Fruit fly (Drosophila melanogaster): ENCODE measurements around the gene snRNP-U1-70K.
A peak's percentile ranks its signal among the peaks of the same experiment; 100 is the strongest.

The snRNP-U1-70K gene

DNA sequence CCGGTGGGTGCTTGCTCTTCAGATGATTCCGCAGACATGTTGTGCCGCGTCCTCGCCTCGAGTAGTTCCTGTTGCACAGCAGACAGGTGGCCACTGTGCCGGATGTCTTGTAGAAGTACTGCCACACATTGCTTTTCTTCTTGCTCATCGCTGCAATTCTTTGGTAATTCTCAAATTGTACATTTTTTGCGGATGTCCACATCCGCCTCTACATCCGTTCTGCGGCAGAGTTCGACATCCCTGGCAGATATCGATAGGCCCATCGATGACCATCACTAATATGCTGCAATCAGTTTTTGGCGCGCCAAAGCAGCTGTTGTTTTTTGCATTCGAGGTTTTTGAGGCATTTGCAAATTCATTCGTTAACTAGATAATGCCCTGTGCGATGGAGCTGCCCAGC is 14.8 kb downstream of the snRNP-U1-70K start, which contains the start of the genes CG13775 and CG3430 (continued):
- TF ChIP-seq Hmx (GFP tag; optimal IDR thresholded peaks at IDR 0.05) (no peak), Vsx1 (GFP tag; optimal IDR thresholded peaks at IDR 0.05) (no peak), sob (GFP tag; IDR thresholded peaks at IDR 0.05) (0 out of 2 replicates have a peak, but pooled peaks have one; percentile 45), nau (GFP tag; optimal IDR thresholded peaks at IDR 0.05) (no peak), gem (tag; optimal IDR thresholded peaks at IDR 0.05) (no peak), Dp (GFP tag; optimal IDR thresholded peaks at IDR 0.05) (peak; percentile 82), Opbp (GFP tag; IDR thresholded peaks at IDR 0.05; ENCODE audit: partially characterized antibody) (peak; percentile 70; the same call in 2 of the 3 replicates), Dbx (GFP tag; IDR thresholded peaks at IDR 0.05) (peak; percentile 65; the same call in 1 of the 3 replicates), CG17612 (GFP tag; IDR thresholded peaks at IDR 0.05) (no peak), CG2129 (GFP tag; IDR thresholded peaks at IDR 0.05; ENCODE audit: partially characterized antibody) (peak; percentile 37; the same call in 1 of the 2 replicates), CG18599 (GFP tag; optimal IDR thresholded peaks at IDR 0.05) (no peak), dm (GFP tag; optimal IDR thresholded peaks at IDR 0.05) (peak; percentile 40), CG7987 (GFP tag; optimal IDR thresholded peaks at IDR 0.05) (peak; percentile 30), sens (GFP tag) (peak; percentile 86), row (GFP tag; IDR thresholded peaks at IDR 0.05) (peak; percentile 91), CG1024 (GFP tag; IDR thresholded peaks at IDR 0.05) (no peak), her (GFP tag; optimal IDR thresholded peaks at IDR 0.05) (peak; percentile 52), Max (GFP tag; optimal IDR thresholded peaks at IDR 0.05) (no peak), Lhr (GFP tag; optimal IDR thresholded peaks at IDR 0.05) (no peak), NK7.1 (GFP tag; optimal IDR thresholded peaks at IDR 0.05) (no peak), NC2β (GFP tag; optimal IDR thresholded peaks at IDR 0.05) (peak; percentile 11), CG12744 (GFP tag; optimal IDR thresholded peaks at IDR 0.05) (no peak), Spps (tag; optimal IDR thresholded peaks at IDR 0.05) (no peak), Trl (optimal IDR thresholded peaks at IDR 0.05) (no peak), Trl (GFP tag; optimal IDR thresholded peaks at IDR 0.05) (peak; percentile 42), Mes4 (GFP tag; optimal IDR thresholded peaks at IDR 0.05) (peak; percentile 8), scrt (GFP tag; optimal IDR thresholded peaks at IDR 0.05) (no peak), Bteb2 (GFP tag; optimal IDR thresholded peaks at IDR 0.05) (no peak), CG16813 (GFP tag; IDR thresholded peaks at IDR 0.05; ENCODE audit: partially characterized antibody) (peak; percentile 56), CG15479 (GFP tag; optimal IDR thresholded peaks at IDR 0.05) (peak; percentile 33), CG13775 (GFP tag; optimal IDR thresholded peaks at IDR 0.05) (peak; percentile 100), dpn (GFP tag; optimal IDR thresholded peaks at IDR 0.05) (peak; percentile 25 to 54), kni (GFP tag; optimal IDR thresholded peaks at IDR 0.05) (no peak), CkIIα-i1 (GFP tag; IDR thresholded peaks at IDR 0.05) (no peak), so (GFP tag; IDR thresholded peaks at IDR 0.05) (no peak), Oli (tag; optimal IDR thresholded peaks at IDR 0.05) (no peak), bowl (GFP tag; IDR thresholded peaks at IDR 0.05) (no peak), crc (GFP tag; optimal IDR thresholded peaks at IDR 0.05) (no peak), gfzf (GFP tag; optimal IDR thresholded peaks at IDR 0.05) (peak; percentile 14), CG12155 (GFP tag; optimal IDR thresholded peaks at IDR 0.05) (no peak), jing (GFP tag; optimal IDR thresholded peaks at IDR 0.05) (no peak), CG13894 (tag; optimal IDR thresholded peaks at IDR 0.05) (no peak), sc (optimal IDR thresholded peaks at IDR 0.05) (no peak), sc (GFP tag; optimal IDR thresholded peaks at IDR 0.05) (no peak), fd102C (GFP tag; optimal IDR thresholded peaks at IDR 0.05) (no peak), Mad (GFP tag; optimal IDR thresholded peaks at IDR 0.05) (no peak), CG11093 (GFP tag; IDR thresholded peaks at IDR 0.05) (no peak), yki (optimal IDR thresholded peaks at IDR 0.05) (no peak), CG4404 (GFP tag; IDR thresholded peaks at IDR 0.05) (no peak), CG11456 (GFP tag; IDR thresholded peaks at IDR 0.05) (peak; percentile 58; the same call in 2 of the 3 replicates), Scr (GFP tag; IDR thresholded peaks at IDR 0.05; ENCODE audit: partially characterized antibody) (peak; percentile 67), CG43689 (GFP tag; IDR thresholded peaks at IDR 0.05) (no peak)
